Worm (Caenorhabditis elegans) whole organism, L2 larva: ENCODE results near the gene ZK632.14.

Source experiments
- C34F6.9 ChIP-seq: fragments of 150-350 bp; optimal IDR thresholded peaks from 2 replicates; lab custom pipeline; 2014; ENCODE audit warnings: missing biosample characterization, missing genetic modification characterization
- egl-27 ChIP-seq: sonication (generic microtip); optimal IDR thresholded peaks from 3 replicates; lab custom pipeline; 2017; ENCODE audit warnings: missing biosample characterization, missing genetic modification reagents, missing genetic modification characterization
- elt-3 ChIP-seq: sonication (generic microtip); optimal IDR thresholded peaks from 2 replicates; lab custom pipeline; 2017; ENCODE audit warnings: missing biosample characterization, missing genetic modification characterization
- nhr-11 ChIP-seq: fragments of 150-350 bp; optimal IDR thresholded peaks from 2 replicates; lab custom pipeline; 2014; ENCODE audit warnings: missing biosample characterization, missing genetic modification characterization
- nhr-77 ChIP-seq: fragments of 150-350 bp; optimal IDR thresholded peaks from 2 replicates; lab custom pipeline; 2014; ENCODE audit warnings: missing biosample characterization, missing genetic modification characterization
- sma-9 ChIP-seq, 2 experiments: fragments of 150-350 bp in 1 of 2; sonication (generic microtip) in 1 of 2; optimal IDR thresholded peaks; 2 replicates each; lab custom pipeline; 2014 to 2016; ENCODE audit warnings: missing genetic modification characterization in 2 of 2, mild to moderate bottlenecking in 1 of 2, missing biosample characterization in 1 of 2, missing compliant biosample characterization in 1 of 2, missing genetic modification reagents in 1 of 2, moderate library complexity in 1 of 2
- unc-55 ChIP-seq: fragments of 150-350 bp; sonication (generic microtip); optimal IDR thresholded peaks from 3 replicates; lab custom pipeline; 2014; ENCODE audit warnings: missing biosample characterization, missing genetic modification reagents, missing genetic modification characterization
- unc-62 ChIP-seq: fragments of 150-350 bp; optimal IDR thresholded peaks from 2 replicates; lab custom pipeline; 2014; ENCODE audit warnings: missing biosample characterization, missing genetic modification reagents, missing genetic modification characterization
- zag-1 ChIP-seq: fragments of 150-350 bp; optimal IDR thresholded peaks from 2 replicates; lab custom pipeline; 2014; ENCODE audit warnings: missing biosample characterization, missing genetic modification characterization

ce11 chrIII:9851547-9851946, 38.3 kb downstream of the ZK632.14 start, which contains the start of gene K11H3.3:
- TF ChIP-seq nhr-11 (tag; lab: Kevin White, UChicago) = no peak
- no peak for TF ChIP-seq zag-1 (tag; lab: Kevin White, UChicago)
- TF ChIP-seq nhr-77 (tag; lab: Kevin White, UChicago) = no peak
- no peak for TF ChIP-seq elt-3 (tag; lab: Kevin White, UChicago)
- TF ChIP-seq egl-27 (tag; lab: Kevin White, UChicago) = no peak
- TF ChIP-seq C34F6.9 (tag; lab: Kevin White, UChicago) = peak; percentile 5
- TF ChIP-seq unc-55 (GFP tag; lab: Kevin White, UChicago) = no peak
- TF ChIP-seq sma-9 (GFP tag; optimal IDR thresholded peaks at IDR 0.05; lab: Kevin White, UChicago) = no peak
- TF ChIP-seq sma-9 (tag; optimal IDR thresholded peaks at IDR 0.05; lab: Kevin White, UChicago) = no peak
- TF ChIP-seq unc-62 = no peak
